Fruit fly (Drosophila melanogaster) whole organism, embryonic: Measurements from ENCODE around the gene Syx8.
A peak's percentile ranks its signal among the peaks of the same experiment; 100 is the strongest.

Experiments used
- Aef1 ChIP-seq: fragments of 200-800 bp; sonication (Bioruptor generic); IDR thresholded peaks from 3 replicates; pipeline ENCODE4 v1.3.6; 2022; ENCODE audit warnings: missing biosample characterization, missing genetic modification characterization
- B-H2 ChIP-seq: fragments of 200-800 bp; sonication (Bioruptor generic); optimal IDR thresholded peaks from 2 replicates; lab custom pipeline; 2018; ENCODE audit warnings: missing biosample characterization, mild to moderate bottlenecking, missing genetic modification characterization
- Bgb ChIP-seq: fragments of 200-800 bp; sonication (Bioruptor generic); IDR thresholded peaks from 2 replicates; pipeline ENCODE4 v1.3.6; 2022; ENCODE audit warnings: missing biosample characterization, missing genetic modification characterization; ENCODE audit not compliant: partially characterized antibody
- CG10431 ChIP-seq: fragments of 200-800 bp; sonication (Bioruptor generic); optimal IDR thresholded peaks from 3 replicates; lab custom pipeline; 2018; ENCODE audit warnings: missing biosample characterization, mild to moderate bottlenecking, missing genetic modification characterization
- CG11247 ChIP-seq: fragments of 200-800 bp; sonication (Bioruptor generic); IDR thresholded peaks from 2 replicates; pipeline ENCODE4 v1.3.6; 2022; ENCODE audit warnings: missing biosample characterization, missing genetic modification characterization
- CG11504 ChIP-seq: fragments of 200-800 bp; sonication (Bioruptor generic); optimal IDR thresholded peaks from 3 replicates; lab custom pipeline; 2019; ENCODE audit warnings: missing biosample characterization, mild to moderate bottlenecking, missing genetic modification characterization, moderate library complexity
- CG12071 ChIP-seq: fragments of 200-800 bp; sonication (Bioruptor generic); optimal IDR thresholded peaks from 3 replicates; lab custom pipeline; 2018; ENCODE audit warnings: missing biosample characterization, mild to moderate bottlenecking, missing genetic modification characterization
- CG12219 ChIP-seq: fragments of 200-800 bp; sonication (Bioruptor generic); optimal IDR thresholded peaks from 3 replicates; lab custom pipeline; 2018; ENCODE audit warnings: missing biosample characterization, mild to moderate bottlenecking, missing genetic modification characterization
- CG12299 ChIP-seq: fragments of 200-800 bp; sonication (Bioruptor generic); optimal IDR thresholded peaks from 2 replicates; lab custom pipeline; 2018; ENCODE audit warnings: missing biosample characterization, mild to moderate bottlenecking, missing genetic modification characterization
- CG13123 ChIP-seq: fragments of 200-800 bp; sonication (Bioruptor generic); optimal IDR thresholded peaks from 2 replicates; lab custom pipeline; 2016; ENCODE audit warnings: missing biosample characterization, missing genetic modification characterization
- CG13287 ChIP-seq: fragments of 200-800 bp; sonication (Bioruptor generic); IDR thresholded peaks from 2 replicates; pipeline ENCODE4 v1.3.6; 2022; ENCODE audit warnings: missing biosample characterization, missing genetic modification characterization; ENCODE audit not compliant: partially characterized antibody
- CG13296 ChIP-seq: fragments of 200-800 bp; sonication (Bioruptor generic); optimal IDR thresholded peaks from 3 replicates; lab custom pipeline; 2018; ENCODE audit warnings: missing biosample characterization, mild to moderate bottlenecking, missing genetic modification characterization
- CG15269 ChIP-seq: fragments of 200-800 bp; sonication (Bioruptor generic); optimal IDR thresholded peaks from 2 replicates; lab custom pipeline; 2018; ENCODE audit warnings: missing biosample characterization, mild to moderate bottlenecking, missing genetic modification characterization, moderate library complexity
- CG16813 ChIP-seq: fragments of 200-800 bp; sonication (Bioruptor generic); IDR thresholded peaks from 3 replicates; pipeline ENCODE4 v1.3.6; 2022; ENCODE audit warnings: missing biosample characterization, missing genetic modification characterization; ENCODE audit not compliant: partially characterized antibody
- CG16863 ChIP-seq: fragments of 200-800 bp; sonication (Bioruptor generic); optimal IDR thresholded peaks from 3 replicates; lab custom pipeline; 2016; ENCODE audit warnings: missing biosample characterization, missing genetic modification characterization
- CG18599 ChIP-seq: fragments of 200-800 bp; sonication (Bioruptor generic); optimal IDR thresholded peaks from 3 replicates; lab custom pipeline; 2017; ENCODE audit warnings: missing biosample characterization, missing genetic modification characterization, mild to moderate bottlenecking, moderate library complexity, missing genetic modification reagents
- CG2129 ChIP-seq: fragments of 200-800 bp; sonication (Bioruptor generic); IDR thresholded peaks from 2 replicates; pipeline ENCODE4 v1.3.6; 2022; ENCODE audit warnings: missing biosample characterization, missing genetic modification characterization; ENCODE audit not compliant: partially characterized antibody
- CG43689 ChIP-seq: fragments of 200-800 bp; sonication (Bioruptor generic); IDR thresholded peaks from 2 replicates; pipeline ENCODE4 v1.3.6; 2022; ENCODE audit warnings: missing biosample characterization, missing genetic modification characterization
- CG5953 ChIP-seq: fragments of 200-800 bp; sonication (Bioruptor generic); IDR thresholded peaks from 2 replicates; pipeline ENCODE4 v1.3.6; 2022; ENCODE audit warnings: missing biosample characterization, missing genetic modification characterization
- CG6175 ChIP-seq: fragments of 200-800 bp; sonication (Bioruptor generic); IDR thresholded peaks from 3 replicates; pipeline ENCODE4 v1.3.6; 2022; ENCODE audit warnings: missing biosample characterization, missing genetic modification characterization
- CG6765 ChIP-seq: fragments of 200-800 bp; sonication (Bioruptor generic); optimal IDR thresholded peaks from 3 replicates; lab custom pipeline; 2017; ENCODE audit warnings: missing biosample characterization, mild to moderate bottlenecking, missing genetic modification characterization
- CG9437 ChIP-seq: fragments of 200-800 bp; sonication (Bioruptor generic); optimal IDR thresholded peaks from 2 replicates; lab custom pipeline; 2018; ENCODE audit warnings: missing biosample characterization, mild to moderate bottlenecking, missing genetic modification characterization
- Camta ChIP-seq: fragments of 200-800 bp; sonication (Bioruptor generic); optimal IDR thresholded peaks from 2 replicates; lab custom pipeline; 2016; ENCODE audit warnings: missing biosample characterization, missing genetic modification characterization
- D19B ChIP-seq: fragments of 200-800 bp; sonication (Bioruptor generic); optimal IDR thresholded peaks from 2 replicates; lab custom pipeline; 2017; ENCODE audit warnings: missing biosample characterization, mild to moderate bottlenecking, missing genetic modification characterization
- Doc3 ChIP-seq: fragments of 200-800 bp; sonication (Bioruptor generic); IDR thresholded peaks from 3 replicates; pipeline ENCODE4 v1.3.6; 2022; ENCODE audit warnings: missing biosample characterization, missing genetic modification characterization; ENCODE audit not compliant: partially characterized antibody
- Dp ChIP-seq: fragments of 200-800 bp; sonication (Bioruptor generic); optimal IDR thresholded peaks from 2 replicates; lab custom pipeline; 2018; ENCODE audit warnings: missing biosample characterization, mild to moderate bottlenecking, missing genetic modification characterization, moderate library complexity
- H15 ChIP-seq: fragments of 200-800 bp; sonication (Bioruptor generic); IDR thresholded peaks from 3 replicates; pipeline ENCODE4 v1.3.6; 2022; ENCODE audit warnings: missing biosample characterization, missing genetic modification characterization
- HHEX ChIP-seq: fragments of 200-800 bp; sonication (Bioruptor generic); optimal IDR thresholded peaks from 3 replicates; lab custom pipeline; 2017; ENCODE audit warnings: missing biosample characterization, mild to moderate bottlenecking, missing genetic modification characterization, missing genetic modification reagents
- HLHmδ ChIP-seq: fragments of 200-800 bp; sonication (Bioruptor generic); optimal IDR thresholded peaks from 2 replicates; lab custom pipeline; 2018; ENCODE audit warnings: missing biosample characterization, mild to moderate bottlenecking, missing genetic modification characterization, moderate library complexity
- HmgZ ChIP-seq: fragments of 200-800 bp; sonication (Bioruptor generic); optimal IDR thresholded peaks from 2 replicates; lab custom pipeline; 2018; ENCODE audit warnings: missing biosample characterization, mild to moderate bottlenecking, missing genetic modification characterization
- Jarid2 ChIP-seq: fragments of 200-800 bp; sonication (Bioruptor generic); optimal IDR thresholded peaks from 3 replicates; lab custom pipeline; 2017; ENCODE audit warnings: mild to moderate bottlenecking, missing biosample characterization, missing genetic modification reagents, missing genetic modification characterization
- Lim3 ChIP-seq: fragments of 200-800 bp; sonication (Bioruptor generic); IDR thresholded peaks from 2 replicates; pipeline ENCODE4 v1.3.6; 2022; ENCODE audit warnings: missing biosample characterization, missing genetic modification characterization
- Med ChIP-seq: fragments of 200-800 bp; sonication (Bioruptor generic); peaks from one replicate; lab custom pipeline; 2016; ENCODE audit warnings: missing biosample characterization, missing genetic modification characterization, mild to moderate bottlenecking, inconsistent platforms, moderate library complexity
- Mes4 ChIP-seq: fragments of 200-800 bp; sonication (Bioruptor generic); optimal IDR thresholded peaks from 2 replicates; lab custom pipeline; 2016; ENCODE audit warnings: missing biosample characterization, missing genetic modification characterization
- NC2β ChIP-seq: fragments of 200-800 bp; sonication (Bioruptor generic); optimal IDR thresholded peaks from 2 replicates; lab custom pipeline; 2016; ENCODE audit warnings: missing biosample characterization, missing genetic modification characterization
- NfI ChIP-seq: fragments of 200-800 bp; sonication (Bioruptor generic); optimal IDR thresholded peaks from 3 replicates; lab custom pipeline; 2018; ENCODE audit warnings: missing biosample characterization, mild to moderate bottlenecking, missing genetic modification characterization, moderate library complexity
- Poxn ChIP-seq: fragments of 200-800 bp; sonication (Bioruptor generic); IDR thresholded peaks from 2 replicates; pipeline ENCODE4 v1.3.6; 2022; ENCODE audit warnings: missing biosample characterization, missing genetic modification characterization
- Ptx1 ChIP-seq: fragments of 200-800 bp; sonication (Bioruptor generic); IDR thresholded peaks from 2 replicates; pipeline ENCODE4 v1.3.6; 2022; ENCODE audit warnings: missing biosample characterization, missing genetic modification characterization
- Six4 ChIP-seq: fragments of 200-800 bp; sonication (Bioruptor generic); optimal IDR thresholded peaks from 2 replicates; lab custom pipeline; 2016; ENCODE audit warnings: missing biosample characterization, missing genetic modification characterization
- Spps ChIP-seq: fragments of 200-800 bp; sonication (Bioruptor generic); optimal IDR thresholded peaks from 2 replicates; lab custom pipeline; 2018; ENCODE audit warnings: missing biosample characterization, mild to moderate bottlenecking, missing genetic modification characterization
- ara ChIP-seq: fragments of 200-800 bp; sonication (Bioruptor generic); IDR thresholded peaks from 2 replicates; pipeline ENCODE4 v1.3.6; 2022; ENCODE audit warnings: missing biosample characterization, missing genetic modification characterization
- dan ChIP-seq: fragments of 200-800 bp; sonication (Bioruptor generic); IDR thresholded peaks from 2 replicates; pipeline ENCODE4 v1.3.6; 2022; ENCODE audit warnings: missing biosample characterization, missing genetic modification characterization
- dmrt99B ChIP-seq: fragments of 200-800 bp; sonication (Bioruptor generic); optimal IDR thresholded peaks from 2 replicates; lab custom pipeline; 2018; ENCODE audit warnings: missing biosample characterization, mild to moderate bottlenecking, missing genetic modification characterization, moderate library complexity
- gem ChIP-seq: fragments of 200-800 bp; sonication (Bioruptor generic); optimal IDR thresholded peaks from 2 replicates; lab custom pipeline; 2019; ENCODE audit warnings: missing biosample characterization, mild to moderate bottlenecking, missing genetic modification characterization, moderate library complexity
- grn ChIP-seq: fragments of 200-800 bp; sonication (Bioruptor generic); optimal IDR thresholded peaks from 3 replicates; lab custom pipeline; 2017; ENCODE audit warnings: missing biosample characterization, missing genetic modification characterization
- gsb-n ChIP-seq: fragments of 200-800 bp; sonication (Bioruptor generic); optimal IDR thresholded peaks from 3 replicates; lab custom pipeline; 2018; ENCODE audit warnings: missing biosample characterization, mild to moderate bottlenecking, missing genetic modification characterization
- hb ChIP-seq: fragments of 200-800 bp; sonication (Bioruptor generic); IDR thresholded peaks from 3 replicates; pipeline ENCODE4 v1.3.6; 2022; ENCODE audit warnings: missing biosample characterization, missing genetic modification characterization; ENCODE audit not compliant: partially characterized antibody
- maf-S ChIP-seq: fragments of 200-800 bp; sonication (Bioruptor generic); optimal IDR thresholded peaks from 2 replicates; lab custom pipeline; 2016; ENCODE audit warnings: missing biosample characterization, missing genetic modification characterization
- phol ChIP-seq: fragments of 200-800 bp; sonication (Bioruptor generic); optimal IDR thresholded peaks from 3 replicates; lab custom pipeline; 2018; ENCODE audit warnings: missing biosample characterization, mild to moderate bottlenecking, missing genetic modification characterization, moderate library complexity
- sr ChIP-seq: fragments of 200-800 bp; sonication (Bioruptor generic); IDR thresholded peaks from 3 replicates; pipeline ENCODE4 v1.3.6; 2022; ENCODE audit warnings: missing biosample characterization, missing genetic modification characterization
- tgo ChIP-seq: fragments of 200-800 bp; sonication (Bioruptor generic); IDR thresholded peaks from 3 replicates; pipeline ENCODE4 v1.3.6; 2022; ENCODE audit warnings: missing biosample characterization, missing genetic modification characterization

Syx8 gene

dm6 chr3L:16572208-16572607, 14.6 kb downstream of the Syx8 start (continued):
- TF ChIP-seq gem (tag; lab: Kevin White, UChicago) (no peak), CG13296 (GFP tag; lab: Kevin White, UChicago) (peak; percentile 36), H15 (GFP tag; lab: Robert Waterston, UW) (no peak), Mes4 (GFP tag; lab: Kevin White, UChicago) (no peak), maf-S (GFP tag; lab: Kevin White, UChicago) (no peak), tgo (GFP tag; lab: Robert Waterston, UW) (no peak), Ptx1 (no peak), hb (GFP tag; lab: Robert Waterston, UW) (no peak), grn (peak; percentile 92), CG11247 (GFP tag; lab: Robert Waterston, UW) (no peak), Dp (GFP tag; lab: Kevin White, UChicago) (no peak), CG13123 (GFP tag; lab: Kevin White, UChicago) (no peak), CG13287 (GFP tag; lab: Robert Waterston, UW) (peak; percentile 23; the same call in 1 of the 2 replicates), gsb-n (tag; lab: Kevin White, UChicago) (no peak), Med (GFP tag; lab: Kevin White, UChicago) (peak; percentile 70), HLHmδ (no peak), CG6175 (GFP tag; lab: Robert Waterston, UW) (no peak), CG18599 (no peak), Camta (GFP tag; lab: Kevin White, UChicago) (no peak), CG11504 (no peak), B-H2 (GFP tag; lab: Kevin White, UChicago) (no peak), CG16863 (no peak), sr (GFP tag; lab: Robert Waterston, UW) (no peak), Bgb (GFP tag; lab: Robert Waterston, UW) (peak; percentile 51; the same call in 1 of the 2 replicates), dan (GFP tag; lab: Robert Waterston, UW) (no peak), Poxn (GFP tag; lab: Robert Waterston, UW) (no peak), CG6765 (GFP tag; lab: Kevin White, UChicago) (no peak), HmgZ (peak; percentile 28), CG9437 (GFP tag; lab: Kevin White, UChicago) (no peak), Six4 (no peak), phol (tag; lab: Kevin White, UChicago) (no peak), D19B (GFP tag; lab: Kevin White, UChicago) (no peak), Spps (tag; lab: Kevin White, UChicago) (no peak), CG15269 (peak; percentile 19), CG12299 (tag; lab: Kevin White, UChicago) (no peak), Doc3 (no peak), CG10431 (no peak), Jarid2 (GFP tag; lab: Kevin White, UChicago) (peak; percentile 93), NC2β (GFP tag; lab: Kevin White, UChicago) (no peak), CG5953 (GFP tag; lab: Robert Waterston, UW) (no peak), dmrt99B (tag; lab: Kevin White, UChicago) (no peak), ara (GFP tag; lab: Robert Waterston, UW) (no peak), Lim3 (GFP tag; lab: Robert Waterston, UW) (no peak), CG12071 (GFP tag; lab: Kevin White, UChicago) (no peak), CG2129 (GFP tag; lab: Robert Waterston, UW) (no peak), HHEX (GFP tag; lab: Kevin White, UChicago) (peak; percentile 17), CG12219 (no peak), CG16813 (no peak), CG43689 (GFP tag; lab: Robert Waterston, UW) (no peak), Aef1 (no peak), NfI (GFP tag; lab: Kevin White, UChicago) (no peak)
